Fruit fly (Drosophila melanogaster): Measurements from ENCODE around the gene CG31036.
"Not testable (repeated sequence)": the region's sequence is repeated elsewhere in the genome, so short reads cannot be mapped to it uniquely, and the experiment has no call there.

DNA sequence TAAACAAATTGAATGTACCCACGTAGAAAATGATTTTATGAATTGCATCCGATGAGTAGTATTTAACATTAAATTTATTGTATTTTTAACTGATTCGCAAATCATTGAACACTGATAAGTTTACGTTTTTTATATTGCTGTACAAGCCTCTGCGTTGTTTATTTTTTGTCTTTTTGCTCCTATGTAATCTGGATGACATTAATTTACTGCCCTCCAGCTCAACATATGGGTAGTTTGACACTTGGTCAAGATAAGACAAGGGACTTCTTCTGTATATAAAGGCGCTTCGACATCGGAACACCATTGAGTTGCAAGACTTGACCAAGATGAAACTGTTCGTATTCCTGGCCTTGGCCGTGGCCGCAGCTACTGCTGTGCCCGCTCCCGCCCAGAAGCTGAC is 14.0 kb downstream of the CG31036 start, which contains the start of gene Jon99Ciii:
- TF ChIP-seq psq, ttk, Sin3A, h, Myc, insv (optimal IDR thresholded peaks at IDR 0.05): not testable (repeated sequence)
